Worm (Caenorhabditis elegans) whole organism, L1 larva: Measurements from ENCODE around the gene uvs-1.

Experiments used
- F16B12.6 ChIP-seq: fragments of 150-350 bp; optimal IDR thresholded peaks from 2 replicates; lab custom pipeline; 2014; ENCODE audit warnings: missing biosample characterization, missing genetic modification characterization
- aha-1 ChIP-seq: fragments of 150-350 bp; optimal IDR thresholded peaks from 2 replicates; lab custom pipeline; 2014; ENCODE audit warnings: missing biosample characterization, missing genetic modification characterization
- alr-1 ChIP-seq: fragments of 200-800 bp; sonication (Bioruptor generic); optimal IDR thresholded peaks from 2 replicates; lab custom pipeline; 2018; ENCODE audit warnings: borderline replicate concordance, mild to moderate bottlenecking, missing genetic modification characterization, missing compliant biosample characterization
- ama-1 ChIP-seq: fragments of 150-350 bp; optimal IDR thresholded peaks from 2 replicates; lab custom pipeline; 2014
- blmp-1 ChIP-seq: fragments of 150-350 bp; optimal IDR thresholded peaks from 2 replicates; lab custom pipeline; 2014; ENCODE audit warnings: missing biosample characterization, missing genetic modification characterization
- efl-1 ChIP-seq, 4 experiments: fragments of 150-350 bp; optimal IDR thresholded peaks in 3 of 4; peaks in 1 of 4; 1 replicate in 1 of 4; 2 replicates in 3 of 4; lab custom pipeline; 2014; ENCODE audit warnings: missing biosample characterization in 2 of 4, missing genetic modification characterization in 2 of 4, missing genetic modification reagents in 2 of 4
- egl-13 ChIP-seq: sonication (generic microtip); optimal IDR thresholded peaks from 2 replicates; lab custom pipeline; 2016; ENCODE audit warnings: missing genotype, missing genetic modification reagents, missing genetic modification characterization, missing compliant biosample characterization
- egl-27 ChIP-seq, 2 experiments: fragments of 150-350 bp in 1 of 2; sonication (generic microtip); optimal IDR thresholded peaks; 3 replicates each; lab custom pipeline; 2017 to 2018; ENCODE audit warnings: missing biosample characterization in 2 of 2, missing genetic modification characterization in 2 of 2, missing genetic modification reagents in 2 of 2
- elt-2 ChIP-seq: sonication (generic microtip); optimal IDR thresholded peaks from 2 replicates; lab custom pipeline; 2016; ENCODE audit warnings: missing genetic modification characterization, mild to moderate bottlenecking, inconsistent platforms, missing compliant biosample characterization, missing genetic modification reagents
- fkh-10 ChIP-seq: sonication (generic microtip); optimal IDR thresholded peaks from 2 replicates; lab custom pipeline; 2017; ENCODE audit warnings: missing biosample characterization, missing genetic modification reagents, missing genetic modification characterization
- fos-1 ChIP-seq: fragments of 150-350 bp; optimal IDR thresholded peaks from 2 replicates; lab custom pipeline; 2014; ENCODE audit warnings: missing biosample characterization, missing genetic modification characterization
- hlh-4 ChIP-seq: sonication (generic microtip); optimal IDR thresholded peaks from 2 replicates; lab custom pipeline; 2016; ENCODE audit warnings: mild to moderate bottlenecking, missing genetic modification characterization, missing compliant biosample characterization
- irx-1 ChIP-seq: sonication (generic microtip); optimal IDR thresholded peaks from 2 replicates; lab custom pipeline; 2016; ENCODE audit warnings: missing genetic modification characterization, missing compliant biosample characterization
- lin-15B ChIP-seq: fragments of 150-350 bp; sonication (generic microtip); optimal IDR thresholded peaks from 3 replicates; lab custom pipeline; 2014; ENCODE audit warnings: missing biosample characterization, missing genetic modification characterization
- lin-39 ChIP-seq: fragments of 150-350 bp; optimal IDR thresholded peaks from 2 replicates; lab custom pipeline; 2014; ENCODE audit warnings: missing biosample characterization, missing genetic modification reagents, missing genetic modification characterization
- lsy-2 ChIP-seq, 2 experiments: fragments of 150-350 bp; optimal IDR thresholded peaks; 2 replicates each; lab custom pipeline; 2014; ENCODE audit warnings: missing biosample characterization in 2 of 2, missing genetic modification characterization in 2 of 2
- mab-9 ChIP-seq: fragments of 200-800 bp; sonication (Bioruptor generic); IDR thresholded peaks from 2 replicates; pipeline ENCODE4 v1.3.6; 2022; ENCODE audit warnings: missing genetic modification reagents, missing genetic modification characterization, missing compliant biosample characterization
- mef-2 ChIP-seq: fragments of 150-350 bp; optimal IDR thresholded peaks from 2 replicates; lab custom pipeline; 2014; ENCODE audit warnings: missing biosample characterization, missing genetic modification characterization
- nhr-11 ChIP-seq: fragments of 150-350 bp; optimal IDR thresholded peaks from 2 replicates; lab custom pipeline; 2014; ENCODE audit warnings: missing biosample characterization, missing genetic modification characterization
- nhr-19 ChIP-seq: fragments of 200-800 bp; sonication (Bioruptor generic); conservative IDR thresholded peaks from 2 replicates; pipeline ENCODE4 v1.3.6; 2022; ENCODE audit warnings: missing genetic modification characterization, missing compliant biosample characterization
- nhr-71 ChIP-seq: sonication (generic microtip); optimal IDR thresholded peaks from 2 replicates; lab custom pipeline; 2016; ENCODE audit warnings: mild to moderate bottlenecking, missing genetic modification characterization, moderate library complexity, missing compliant biosample characterization
- nhr-77 ChIP-seq: fragments of 150-350 bp; optimal IDR thresholded peaks from 2 replicates; lab custom pipeline; 2014; ENCODE audit warnings: missing biosample characterization, missing genetic modification characterization
- nhr-85 ChIP-seq: sonication (generic microtip); peaks from one replicate; lab custom pipeline; 2016; ENCODE audit warnings: missing genetic modification characterization, inconsistent platforms, missing compliant biosample characterization
- pqm-1 ChIP-seq: sonication (generic microtip); optimal IDR thresholded peaks from 3 replicates; lab custom pipeline; 2017; ENCODE audit warnings: missing biosample characterization, missing genetic modification characterization
- rnt-1 ChIP-seq: sonication (generic microtip); optimal IDR thresholded peaks from 2 replicates; lab custom pipeline; 2016; ENCODE audit warnings: mild to moderate bottlenecking, missing genetic modification characterization, moderate library complexity, missing compliant biosample characterization
- sup-37 ChIP-seq: fragments of 200-800 bp; sonication (Bioruptor generic); optimal IDR thresholded peaks from 2 replicates; lab custom pipeline; 2018; ENCODE audit warnings: mild to moderate bottlenecking, missing genetic modification characterization, missing compliant biosample characterization
- swsn-7 ChIP-seq: sonication (generic microtip); optimal IDR thresholded peaks from 2 replicates; lab custom pipeline; 2016; ENCODE audit warnings: missing genetic modification characterization, missing compliant biosample characterization
- unc-62 ChIP-seq: fragments of 150-350 bp; optimal IDR thresholded peaks from 2 replicates; lab custom pipeline; 2014; ENCODE audit warnings: missing biosample characterization, missing genetic modification reagents, missing genetic modification characterization
- vab-15 ChIP-seq: sonication (generic microtip); optimal IDR thresholded peaks from 2 replicates; lab custom pipeline; 2017; ENCODE audit warnings: missing genotype, mild to moderate bottlenecking, missing genetic modification characterization, missing compliant biosample characterization
- xbp-1 ChIP-seq: sonication (generic microtip); optimal IDR thresholded peaks from 2 replicates; lab custom pipeline; 2016; ENCODE audit warnings: missing genetic modification characterization, missing compliant biosample characterization
- zag-1 ChIP-seq: fragments of 150-350 bp; optimal IDR thresholded peaks from 2 replicates; lab custom pipeline; 2014; ENCODE audit warnings: missing biosample characterization, missing genetic modification characterization
- zip-4 ChIP-seq: fragments of 200-800 bp; sonication (Bioruptor generic); optimal IDR thresholded peaks from 2 replicates; lab custom pipeline; 2018; ENCODE audit warnings: mild to moderate bottlenecking, missing genetic modification characterization, moderate library complexity, missing compliant biosample characterization

The uvs-1 gene

DNA sequence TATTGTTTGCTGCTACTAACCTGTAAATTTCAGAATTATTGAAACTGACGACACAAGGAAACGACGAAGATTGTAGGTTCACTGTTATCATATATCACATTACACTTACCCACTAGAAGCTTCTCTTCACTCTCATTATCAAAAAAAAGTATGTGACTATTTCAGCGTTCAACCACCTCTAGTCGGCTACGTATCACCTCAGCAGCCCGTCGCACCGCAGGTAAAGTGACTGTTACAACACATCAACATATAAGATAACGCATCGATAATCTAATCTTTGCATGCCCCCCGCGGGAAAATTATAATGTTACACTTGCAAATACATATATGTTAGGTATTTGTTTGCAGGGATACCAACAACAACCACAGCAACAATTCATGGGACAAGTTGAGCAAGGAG, 17.4 kb downstream of the uvs-1 start:
- peak; percentile 70 for TF ChIP-seq elt-2 (tag; lab: Kevin White, UChicago)
- no peak for TF ChIP-seq aha-1 (tag; lab: Kevin White, UChicago)
- TF ChIP-seq lin-15B (tag; lab: Kevin White, UChicago), result no peak

DNA sequence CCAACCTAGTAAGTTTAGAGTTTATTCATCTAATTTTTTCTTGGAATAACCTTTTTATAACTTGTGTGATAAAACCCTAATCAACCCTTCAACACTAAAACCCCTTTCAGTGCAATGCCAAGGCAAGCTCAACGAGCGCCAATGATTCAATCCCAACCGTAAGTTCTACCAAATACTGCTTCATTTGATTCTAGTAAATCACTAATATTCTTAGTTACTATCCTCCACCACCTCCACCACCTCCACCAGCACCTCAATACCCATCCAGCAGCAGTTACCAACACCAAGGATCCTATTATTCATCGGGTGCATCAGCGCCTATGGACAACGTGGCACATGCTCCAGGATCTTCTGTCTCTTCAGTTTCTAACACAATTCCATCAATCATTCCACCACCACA, 18.1 kb downstream of the uvs-1 start:
- TF ChIP-seq alr-1 (tag; lab: Kevin White, UChicago) (no peak), unc-62 (GFP tag; lab: Kevin White, UChicago) (no peak), efl-1 (optimal IDR thresholded peaks at IDR 0.05; lab: Kevin White, UChicago) (no peak), efl-1 (GFP tag; optimal IDR thresholded peaks at IDR 0.05 in 1 of 2; lab: Kevin White, UChicago) (no peak), pqm-1 (tag; lab: Kevin White, UChicago) (no peak), lin-39 (tag; lab: Kevin White, UChicago) (no peak), nhr-77 (no peak), nhr-85 (tag; lab: Kevin White, UChicago) (no peak)
- TF ChIP-seq, all 84 proteins: peak for 0

- TF ChIP-seq hlh-4 (tag; lab: Kevin White, UChicago), result no peak
- TF ChIP-seq nhr-85 (tag; lab: Kevin White, UChicago), result peak; percentile 4
Observed at ce11 chrV:7785117-7785516, 18.9 kb downstream of the uvs-1 start, which contains the start of gene C26F1.1. Gene C26F1.1, plus strand, starts transcription at chrV:7785417.

ce11 chrV:7781511-7781910, 22.5 kb downstream of the uvs-1 start, which contains the start of gene cyp-32A1:
Gene cyp-32A1, plus strand, starts transcription at chrV:7781811.
- TF ChIP-seq ama-1 (lab: Kevin White, UChicago), result no peak
- no peak for TF ChIP-seq egl-13 (tag; lab: Kevin White, UChicago)
- TF ChIP-seq nhr-11, result no peak
- no peak for TF ChIP-seq blmp-1 (tag; lab: Kevin White, UChicago)
- TF ChIP-seq sup-37 (GFP tag; lab: Kevin White, UChicago), result no peak
- TF ChIP-seq zip-4 (GFP tag; lab: Kevin White, UChicago), result no peak
- no peak for TF ChIP-seq nhr-77
- no peak for TF ChIP-seq nhr-71 (tag; lab: Kevin White, UChicago)
- TF ChIP-seq aha-1 (tag; lab: Kevin White, UChicago), result no peak
- no peak for TF ChIP-seq nhr-19 (GFP tag; lab: Robert Waterston, UW)
- TF ChIP-seq elt-2 (tag; lab: Kevin White, UChicago), result no peak
- no peak for TF ChIP-seq rnt-1
- TF ChIP-seq, all 84 proteins: peak for 0

DNA sequence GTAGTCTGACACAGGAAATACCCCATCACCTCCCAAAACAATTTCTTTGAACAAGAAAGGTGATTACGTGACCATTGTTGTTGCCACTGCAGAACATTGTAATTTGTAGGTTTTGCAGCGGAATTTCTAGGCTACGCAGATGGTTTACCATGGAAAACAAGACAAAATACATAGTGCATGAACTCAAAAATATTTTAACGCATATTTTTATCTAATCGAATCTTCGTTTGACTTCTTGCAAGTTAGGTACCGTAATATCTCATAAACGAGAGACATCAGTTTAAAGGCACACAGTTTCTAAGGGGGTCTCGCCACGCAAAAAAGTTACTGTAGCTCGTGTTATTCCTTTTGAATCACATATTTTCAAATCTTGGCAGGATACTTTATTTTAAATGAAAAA, 25.0 kb downstream of the uvs-1 start:
- TF ChIP-seq egl-27 (tag; optimal IDR thresholded peaks at IDR 0.05; lab: Kevin White, UChicago) (no peak), pqm-1 (tag; lab: Kevin White, UChicago) (no peak), F16B12.6 (tag; lab: Kevin White, UChicago) (no peak), lin-39 (tag; lab: Kevin White, UChicago) (no peak), efl-1 (optimal IDR thresholded peaks at IDR 0.05; lab: Kevin White, UChicago) (no peak), efl-1 (GFP tag; optimal IDR thresholded peaks at IDR 0.05 in 1 of 2; lab: Kevin White, UChicago) (no peak), alr-1 (tag; lab: Kevin White, UChicago) (no peak), mab-9 (no peak), elt-2 (tag; lab: Kevin White, UChicago) (no peak), irx-1 (tag; lab: Kevin White, UChicago) (no peak), sup-37 (GFP tag; lab: Kevin White, UChicago) (no peak), fkh-10 (no peak), fos-1 (no peak), mef-2 (tag; lab: Kevin White, UChicago) (no peak), egl-13 (tag; lab: Kevin White, UChicago) (no peak), lin-15B (tag; lab: Kevin White, UChicago) (no peak), vab-15 (tag; lab: Kevin White, UChicago) (no peak), xbp-1 (no peak), swsn-7 (tag; lab: Kevin White, UChicago) (no peak), lsy-2 (tag; optimal IDR thresholded peaks at IDR 0.05; lab: Kevin White, UChicago) (no peak), zag-1 (no peak)
